Worm (Caenorhabditis elegans) whole organism, L4 larva: ENCODE measurements around the gene metl-1.
A peak's percentile ranks its signal among the peaks of the same experiment; 100 is the strongest.

Experiments used
- F44E2.7 ChIP-seq: fragments of 200-800 bp; sonication (Bioruptor generic); IDR thresholded peaks from 2 replicates; pipeline ENCODE4 v2.1.2; 2022; ENCODE audit warnings: missing genetic modification characterization, missing compliant biosample characterization
- aha-1 ChIP-seq: fragments of 150-350 bp; peaks from one replicate; lab custom pipeline; 2014; ENCODE audit warnings: missing biosample characterization, missing genetic modification characterization
- ama-1 ChIP-seq: fragments of 150-350 bp; optimal IDR thresholded peaks from 2 replicates; lab custom pipeline; 2014; ENCODE audit warnings: inconsistent platforms, mixed read lengths
- attf-4 ChIP-seq: sonication (generic microtip); optimal IDR thresholded peaks from 3 replicates; lab custom pipeline; 2017; ENCODE audit warnings: missing biosample characterization, missing genetic modification characterization
- ceh-32 ChIP-seq: sonication (generic microtip); optimal IDR thresholded peaks from 2 replicates; lab custom pipeline; 2016; ENCODE audit warnings: mild to moderate bottlenecking, missing genetic modification characterization, missing compliant biosample characterization; ENCODE audit not compliant: poor library complexity
- daf-12 ChIP-seq: fragments of 150-350 bp; optimal IDR thresholded peaks from 2 replicates; lab custom pipeline; 2014; ENCODE audit warnings: missing biosample characterization, missing genetic modification reagents, missing genetic modification characterization
- daf-16 ChIP-seq, 3 experiments: sonication (generic microtip); optimal IDR thresholded peaks; 2 replicates each; lab custom pipeline; 2016 to 2017; ENCODE audit warnings: missing genetic modification characterization in 3 of 3, missing genetic modification reagents in 3 of 3, mild to moderate bottlenecking in 2 of 3, missing compliant biosample characterization in 2 of 3, missing biosample characterization in 1 of 3, moderate library complexity in 1 of 3
- daf-8 ChIP-seq: fragments of 200-800 bp; sonication (Bioruptor generic); IDR thresholded peaks from 2 replicates; pipeline ENCODE4 v1.3.6; 2022; ENCODE audit warnings: missing genetic modification characterization, missing compliant biosample characterization
- dmd-6 ChIP-seq: fragments of 200-800 bp; sonication (Bioruptor generic); IDR thresholded peaks from 2 replicates; pipeline ENCODE4 v1.3.6; 2022; ENCODE audit warnings: missing genetic modification reagents, missing genetic modification characterization, missing compliant biosample characterization
- dve-1 ChIP-seq: sonication (generic microtip); optimal IDR thresholded peaks from 2 replicates; lab custom pipeline; 2017; ENCODE audit warnings: antibody characterized with exemption, mild to moderate bottlenecking, missing genetic modification characterization, missing compliant biosample characterization; ENCODE audit not compliant: insufficient read depth
- egl-43 ChIP-seq: fragments of 200-800 bp; sonication (Bioruptor generic); IDR thresholded peaks from 2 replicates; pipeline ENCODE4 v1.3.6; 2022; ENCODE audit warnings: missing genetic modification reagents, missing genetic modification characterization, missing compliant biosample characterization
- hlh-11 ChIP-seq: fragments of 200-800 bp; sonication (Bioruptor generic); optimal IDR thresholded peaks from 2 replicates; lab custom pipeline; 2018; ENCODE audit warnings: mild to moderate bottlenecking, missing genetic modification characterization, missing compliant biosample characterization
- hlh-30 ChIP-seq: sonication (generic microtip); optimal IDR thresholded peaks from 2 replicates; lab custom pipeline; 2017; ENCODE audit warnings: antibody characterized with exemption, mild to moderate bottlenecking, missing genetic modification characterization, missing compliant biosample characterization; ENCODE audit not compliant: insufficient read depth
- hmg-1.1 ChIP-seq: fragments of 200-800 bp; sonication (Bioruptor generic); IDR thresholded peaks from 2 replicates; pipeline ENCODE4 v1.3.6; 2022; ENCODE audit warnings: missing genetic modification reagents, missing genetic modification characterization, missing compliant biosample characterization
- jun-1 ChIP-seq: fragments of 150-350 bp; optimal IDR thresholded peaks from 2 replicates; lab custom pipeline; 2014; ENCODE audit warnings: missing biosample characterization, missing genetic modification reagents, missing genetic modification characterization
- lin-13 ChIP-seq: fragments of 150-350 bp; optimal IDR thresholded peaks from 2 replicates; lab custom pipeline; 2014; ENCODE audit warnings: missing biosample characterization, missing genetic modification reagents, missing genetic modification characterization
- lsy-2 ChIP-seq, 2 experiments: fragments of 150-350 bp in 1 of 2; sonication (generic microtip) in 1 of 2; optimal IDR thresholded peaks; 2 replicates each; lab custom pipeline; 2014 to 2017; ENCODE audit warnings: missing biosample characterization in 2 of 2, missing genetic modification characterization in 2 of 2
- mep-1 ChIP-seq: fragments of 150-350 bp; sonication (generic microtip); optimal IDR thresholded peaks from 3 replicates; lab custom pipeline; 2014; ENCODE audit warnings: missing biosample characterization, missing genetic modification characterization
- mes-2 ChIP-seq: sonication (generic microtip); optimal IDR thresholded peaks from 2 replicates; lab custom pipeline; 2016; ENCODE audit warnings: missing genotype, mild to moderate bottlenecking, missing genetic modification characterization, missing compliant biosample characterization; ENCODE audit not compliant: poor library complexity, severe bottlenecking
- mxl-3 ChIP-seq: fragments of 200-800 bp; sonication (Bioruptor generic); optimal IDR thresholded peaks from 2 replicates; lab custom pipeline; 2018; ENCODE audit warnings: mild to moderate bottlenecking, missing genetic modification characterization, missing compliant biosample characterization
- nhr-102 ChIP-seq: sonication (generic microtip); optimal IDR thresholded peaks from 2 replicates; lab custom pipeline; 2016; ENCODE audit warnings: mild to moderate bottlenecking, missing genetic modification characterization, moderate library complexity, missing compliant biosample characterization
- nhr-25 ChIP-seq: sonication (generic microtip); optimal IDR thresholded peaks from 2 replicates; lab custom pipeline; 2017; ENCODE audit warnings: missing genetic modification characterization, mild to moderate bottlenecking, missing compliant biosample characterization, antibody characterized with exemption, moderate library complexity, borderline replicate concordance; ENCODE audit not compliant: insufficient read depth
- nhr-28 ChIP-seq: fragments of 150-350 bp; optimal IDR thresholded peaks from 2 replicates; lab custom pipeline; 2014; ENCODE audit warnings: missing biosample characterization, missing genetic modification characterization
- nhr-48 ChIP-seq: sonication (generic microtip); optimal IDR thresholded peaks from 2 replicates; lab custom pipeline; 2016; ENCODE audit warnings: mild to moderate bottlenecking, missing genetic modification characterization, missing compliant biosample characterization
- nhr-6 ChIP-seq: fragments of 150-350 bp; optimal IDR thresholded peaks from 2 replicates; lab custom pipeline; 2014; ENCODE audit warnings: missing biosample characterization, missing genetic modification characterization
- nhr-77 ChIP-seq: fragments of 150-350 bp; optimal IDR thresholded peaks from 2 replicates; lab custom pipeline; 2014; ENCODE audit warnings: missing biosample characterization, missing genetic modification characterization
- snpc-4 ChIP-seq: fragments of 150-350 bp; optimal IDR thresholded peaks from 2 replicates; lab custom pipeline; 2014; ENCODE audit warnings: missing biosample characterization, missing genetic modification characterization
- unc-39 ChIP-seq: sonication (generic microtip); optimal IDR thresholded peaks from 2 replicates; lab custom pipeline; 2017; ENCODE audit warnings: missing biosample characterization, missing genetic modification characterization
- unc-62 ChIP-seq, 3 experiments: fragments of 150-350 bp in 1 of 3; sonication (generic microtip); optimal IDR thresholded peaks in 2 of 3; peaks in 1 of 3; 1 replicate in 1 of 3; 2 replicates in 2 of 3; lab custom pipeline; 2014 to 2017; ENCODE audit warnings: missing biosample characterization in 3 of 3, missing genetic modification characterization in 3 of 3, missing genetic modification reagents in 3 of 3, missing genotype in 1 of 3
- zip-11 ChIP-seq: fragments of 200-800 bp; sonication (Bioruptor generic); IDR thresholded peaks from 2 replicates; pipeline ENCODE4 v1.3.6; 2022; ENCODE audit warnings: missing genetic modification characterization, missing compliant biosample characterization

Gene metl-1

ce11 chrII:11495307-11495706, 21.9 kb upstream of the metl-1 start, which contains the start of the genes ooc-3 and B0334.4 (continued):
- TF ChIP-seq daf-16 (GFP tag; optimal IDR thresholded peaks at IDR 0.05; lab: Kevin White, UChicago) (no peak), daf-16 (tag; optimal IDR thresholded peaks at IDR 0.05; lab: Kevin White, UChicago) (peak; percentile 64), daf-12 (no peak), nhr-48 (no peak), nhr-28 (no peak), ceh-32 (tag; lab: Kevin White, UChicago) (no peak), snpc-4 (tag; lab: Kevin White, UChicago) (no peak), lin-13 (no peak)

- 0 out of 2 replicates have a peak, but pooled peaks have one; percentile 7 for TF ChIP-seq hmg-1.1 (GFP tag; lab: Robert Waterston, UW)
- peak; percentile 43 for TF ChIP-seq hlh-30 (tag; lab: Kevin White, UChicago)
- TF ChIP-seq unc-62 (GFP tag; optimal IDR thresholded peaks at IDR 0.05 in 1 of 2; lab: Kevin White, UChicago): peak in 1 of 2 experiments; percentile 69
- TF ChIP-seq unc-62 (tag; optimal IDR thresholded peaks at IDR 0.05; lab: Kevin White, UChicago): no peak
- no peak for TF ChIP-seq unc-39 (tag; lab: Kevin White, UChicago)
- TF ChIP-seq nhr-102: peak; percentile 28
- TF ChIP-seq daf-16 (GFP tag; optimal IDR thresholded peaks at IDR 0.05; lab: Kevin White, UChicago): no peak
- peak; percentile 19 for TF ChIP-seq daf-16 (tag; optimal IDR thresholded peaks at IDR 0.05; lab: Kevin White, UChicago)
- TF ChIP-seq egl-43: no peak
- TF ChIP-seq nhr-77 (tag; lab: Kevin White, UChicago): peak; percentile 9
- TF ChIP-seq nhr-25 (tag; lab: Kevin White, UChicago): peak; percentile 1
- TF ChIP-seq nhr-28: peak; percentile 46
- peak; percentile 34 for TF ChIP-seq mes-2 (tag; lab: Kevin White, UChicago)
- peak; percentile 57 for TF ChIP-seq hlh-11 (tag; lab: Kevin White, UChicago)
- TF ChIP-seq dmd-6 (GFP tag; lab: Robert Waterston, UW): peak; percentile 64
- peak; percentile 35 for TF ChIP-seq jun-1 (tag; lab: Kevin White, UChicago)
- no peak for TF ChIP-seq zip-11
- TF ChIP-seq F44E2.7 (GFP tag; lab: Robert Waterston, UW): no peak
- TF ChIP-seq lin-13: peak; percentile 15
- TF ChIP-seq aha-1: peak; percentile 59
- TF ChIP-seq mep-1: peak; percentile 41
- TF ChIP-seq attf-4 (tag; lab: Kevin White, UChicago): no peak
- TF ChIP-seq lsy-2 (tag; optimal IDR thresholded peaks at IDR 0.05; lab: Kevin White, UChicago): peak in 1 of 2 experiments; percentile 56
- peak; percentile 48 for TF ChIP-seq nhr-48
- peak; percentile 71 for TF ChIP-seq dve-1
- TF ChIP-seq, all 104 proteins: peak for 18
These were observed 19.5 kb upstream of the metl-1 start, which contains the start of gene hacl-1 for ce11 chrII:11492843-11493242. TSS of gene hacl-1 (minus strand) at chrII:11492963.

ce11 chrII:11487999-11488398, 14.6 kb upstream of the metl-1 start, which contains the start of gene B0334.13:
TSS of gene B0334.13 (plus strand) at chrII:11488299.
- peak in 1 of 2 experiments; percentile 21 for TF ChIP-seq unc-62 (GFP tag; optimal IDR thresholded peaks at IDR 0.05 in 1 of 2; lab: Kevin White, UChicago)
- no peak for TF ChIP-seq unc-62 (tag; optimal IDR thresholded peaks at IDR 0.05; lab: Kevin White, UChicago)
- no peak for TF ChIP-seq daf-8 (GFP tag; lab: Robert Waterston, UW)
- no peak for TF ChIP-seq nhr-6 (tag; lab: Kevin White, UChicago)
- TF ChIP-seq, all 104 proteins: peak for 1

ce11 chrII:11486698-11487234, 13.4 kb upstream of the metl-1 start, which contains the start of gene ttr-18:
TSS of gene ttr-18 (minus strand) at chrII:11486748.
- peak; percentile 12 for TF ChIP-seq dve-1
- no peak for TF ChIP-seq mxl-3 (GFP tag; lab: Kevin White, UChicago)

ce11 chrII:11485200-11485599, 11.8 kb upstream of the metl-1 start, which contains the start of gene twk-5:
TSS of gene twk-5 (minus strand) at chrII:11485300.
- TF ChIP-seq snpc-4 (tag; lab: Kevin White, UChicago) (no peak), ama-1 (lab: Kevin White, UChicago) (peak; percentile 73)
